Fruit fly (Drosophila melanogaster): ENCODE data around the gene Hsp27.

Gene Hsp27

DNA sequence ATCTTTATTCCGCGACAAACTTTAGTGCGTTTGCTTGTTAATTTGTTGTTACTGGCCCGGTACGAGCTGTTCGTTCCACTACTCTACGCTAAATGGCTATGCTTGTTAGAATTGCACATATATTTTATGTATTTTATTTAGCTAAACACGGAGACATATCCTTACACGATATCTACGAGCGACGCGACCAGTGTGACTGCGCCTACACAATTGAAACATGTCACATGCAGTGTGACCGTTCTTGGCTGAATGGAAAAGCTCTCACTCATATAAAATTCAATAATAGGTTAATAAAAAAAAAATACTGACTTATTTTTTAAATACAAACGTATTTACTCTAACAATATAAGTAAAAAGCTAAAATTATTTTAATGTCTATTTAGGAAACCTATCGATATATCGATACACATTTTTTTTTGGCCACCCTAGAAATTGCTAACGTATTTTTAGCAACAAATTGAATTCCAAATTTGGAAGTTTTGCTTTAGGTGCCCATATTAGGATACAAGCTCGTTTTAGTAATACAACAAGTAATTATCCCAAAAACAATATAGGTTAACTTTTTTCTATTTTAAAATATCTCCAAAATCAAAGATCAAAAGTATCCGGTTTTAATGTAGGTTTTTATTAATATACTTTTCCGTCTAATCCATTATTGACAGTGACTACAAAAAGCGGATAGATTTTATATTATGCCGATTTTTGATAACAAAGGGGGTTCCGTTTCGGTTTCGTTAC lies 15.3 kb downstream of the Hsp27 start, which contains the start of gene CG4080 (continued):
- TF ChIP-seq ERR (GFP tag; optimal IDR thresholded peaks at IDR 0.05) = no peak
- peak; percentile 23 for TF ChIP-seq NfI (GFP tag; optimal IDR thresholded peaks at IDR 0.05)
- TF ChIP-seq NC2α (GFP tag; optimal IDR thresholded peaks at IDR 0.05) = no peak
- no peak for TF ChIP-seq CG14441 (GFP tag; IDR thresholded peaks at IDR 0.05)
- TF ChIP-seq CG12104 (GFP tag; optimal IDR thresholded peaks at IDR 0.05) = peak; percentile 4
- peak; percentile 43 for TF ChIP-seq dmrt11E (tag; optimal IDR thresholded peaks at IDR 0.05)
- peak; percentile 65; the same call in 1 of the 3 replicates for TF ChIP-seq Opbp (GFP tag; IDR thresholded peaks at IDR 0.05; ENCODE audit: partially characterized antibody)
- no peak for TF ChIP-seq fd64A (GFP tag; optimal IDR thresholded peaks at IDR 0.05)
- no peak for TF ChIP-seq Chrac-16 (GFP tag; optimal IDR thresholded peaks at IDR 0.05)
- peak; percentile 89 for TF ChIP-seq MESR4 (GFP tag; optimal IDR thresholded peaks at IDR 0.05)
- TF ChIP-seq CG6765 (GFP tag; optimal IDR thresholded peaks at IDR 0.05) = peak; percentile 54
- TF ChIP-seq phol (tag; optimal IDR thresholded peaks at IDR 0.05) = peak; percentile 55
- no peak for TF ChIP-seq kah (GFP tag; optimal IDR thresholded peaks at IDR 0.05)
- TF ChIP-seq D (optimal IDR thresholded peaks at IDR 0.05) = no peak
- TF ChIP-seq D (GFP tag; optimal IDR thresholded peaks at IDR 0.05) = no peak
- peak; percentile 24 for TF ChIP-seq CG10147 (GFP tag; optimal IDR thresholded peaks at IDR 0.05)
- TF ChIP-seq pho (GFP tag; optimal IDR thresholded peaks at IDR 0.05) = no peak
- TF ChIP-seq BEAF-32 (GFP tag; optimal IDR thresholded peaks at IDR 0.05) = peak; percentile 86
- peak; percentile 81 for TF ChIP-seq Med (GFP tag)
- peak in 1 of 2 experiments; percentile 34 for TF ChIP-seq chif (GFP tag; optimal IDR thresholded peaks at IDR 0.05)
- peak; percentile 63 for TF ChIP-seq Myb (GFP tag; optimal IDR thresholded peaks at IDR 0.05)
- TF ChIP-seq vvl (GFP tag; IDR thresholded peaks at IDR 0.05) = peak; percentile 72
- TF ChIP-seq CG3281 (GFP tag; optimal IDR thresholded peaks at IDR 0.05) = no peak
- no peak for TF ChIP-seq Bteb2 (GFP tag; optimal IDR thresholded peaks at IDR 0.05)
- TF ChIP-seq CG11504 (tag; optimal IDR thresholded peaks at IDR 0.05) = no peak
- no peak for TF ChIP-seq CG6254 (GFP tag; optimal IDR thresholded peaks at IDR 0.05)
- TF ChIP-seq maf-S (GFP tag; optimal IDR thresholded peaks at IDR 0.05) = no peak
- no peak for TF ChIP-seq sr (GFP tag; IDR thresholded peaks at IDR 0.05)
- TF ChIP-seq D19B (GFP tag; optimal IDR thresholded peaks at IDR 0.05) = no peak
- TF ChIP-seq ab (GFP tag; optimal IDR thresholded peaks at IDR 0.05) = no peak
- peak; percentile 63 for TF ChIP-seq YL-1 (GFP tag; optimal IDR thresholded peaks at IDR 0.05)
- peak; percentile 80 for TF ChIP-seq CG14710 (tag; optimal IDR thresholded peaks at IDR 0.05)
- no peak for TF ChIP-seq bab2 (GFP tag; optimal IDR thresholded peaks at IDR 0.05)
- TF ChIP-seq dysf (GFP tag; IDR thresholded peaks at IDR 0.05) = no peak
- peak; percentile 96 for TF ChIP-seq CG9797 (GFP tag; optimal IDR thresholded peaks at IDR 0.05)
- TF ChIP-seq CG31365 (tag; optimal IDR thresholded peaks at IDR 0.05) = no peak
- no peak for TF ChIP-seq CG6272 (GFP tag; IDR thresholded peaks at IDR 0.05)
- TF ChIP-seq Max (GFP tag; optimal IDR thresholded peaks at IDR 0.05) = peak; percentile 38
- peak; percentile 44 for TF ChIP-seq Vsx1 (GFP tag; optimal IDR thresholded peaks at IDR 0.05)
- TF ChIP-seq zen (tag; optimal IDR thresholded peaks at IDR 0.05) = peak; percentile 26
- TF ChIP-seq slou (GFP tag; optimal IDR thresholded peaks at IDR 0.05) = no peak
- TF ChIP-seq Asciz (GFP tag; optimal IDR thresholded peaks at IDR 0.05) = no peak
- peak; percentile 76 for TF ChIP-seq vnd (GFP tag; IDR thresholded peaks at IDR 0.05; ENCODE audit: partially characterized antibody)
- TF ChIP-seq Deaf1 (tag; optimal IDR thresholded peaks at IDR 0.05) = peak; percentile 49
- peak; percentile 26 for TF ChIP-seq grn (GFP tag; optimal IDR thresholded peaks at IDR 0.05)
- no peak for TF ChIP-seq CG2202 (tag; optimal IDR thresholded peaks at IDR 0.05)
- peak; percentile 43 for TF ChIP-seq PHDP (tag; optimal IDR thresholded peaks at IDR 0.05)
- TF ChIP-seq luna (GFP tag; optimal IDR thresholded peaks at IDR 0.05) = no peak
- TF ChIP-seq Dref (GFP tag; IDR thresholded peaks at IDR 0.05) = peak; percentile 62
- TF ChIP-seq CG12299 (tag; optimal IDR thresholded peaks at IDR 0.05) = peak; percentile 10
